Worm (Caenorhabditis elegans) whole organism, L3 larva: ENCODE measurements around the gene C05B5.17.
A peak's percentile ranks its signal among the peaks of the same experiment; 100 is the strongest.

Source experiments
- R02D3.7 ChIP-seq: fragments of 150-350 bp; optimal IDR thresholded peaks from 2 replicates; lab custom pipeline; 2014; ENCODE audit warnings: missing biosample characterization, missing genetic modification characterization
- ZK546.5 ChIP-seq: sonication (generic microtip); optimal IDR thresholded peaks from 2 replicates; lab custom pipeline; 2017; ENCODE audit warnings: missing biosample characterization, missing genetic modification characterization
- aly-2 ChIP-seq: fragments of 150-350 bp; optimal IDR thresholded peaks from 2 replicates; lab custom pipeline; 2014; ENCODE audit warnings: missing biosample characterization, missing genetic modification characterization
- ama-1 ChIP-seq: fragments of 150-350 bp; optimal IDR thresholded peaks from 2 replicates; lab custom pipeline; 2018
- ceh-16 ChIP-seq: sonication (generic microtip); optimal IDR thresholded peaks from 2 replicates; lab custom pipeline; 2017; ENCODE audit warnings: missing biosample characterization, missing genetic modification characterization
- ceh-28 ChIP-seq: fragments of 150-350 bp; optimal IDR thresholded peaks from 2 replicates; lab custom pipeline; 2014; ENCODE audit warnings: missing biosample characterization, missing genetic modification reagents, missing genetic modification characterization
- ceh-82 ChIP-seq: fragments of 150-350 bp; optimal IDR thresholded peaks from 2 replicates; lab custom pipeline; 2014; ENCODE audit warnings: missing biosample characterization, missing genetic modification characterization
- ceh-9 ChIP-seq: sonication (generic microtip); optimal IDR thresholded peaks from 2 replicates; lab custom pipeline; 2018; ENCODE audit warnings: missing biosample characterization, missing genetic modification characterization
- daf-12 ChIP-seq: fragments of 150-350 bp; optimal IDR thresholded peaks from 2 replicates; lab custom pipeline; 2014; ENCODE audit warnings: missing biosample characterization, missing genetic modification reagents, missing genetic modification characterization
- egl-27 ChIP-seq: sonication (generic microtip); optimal IDR thresholded peaks from 4 replicates; lab custom pipeline; 2017; ENCODE audit warnings: missing biosample characterization, missing genetic modification reagents, missing genetic modification characterization
- elt-1 ChIP-seq: fragments of 150-350 bp; optimal IDR thresholded peaks from 2 replicates; lab custom pipeline; 2014; ENCODE audit warnings: missing biosample characterization, missing genetic modification characterization
- elt-2 ChIP-seq: sonication (generic microtip); optimal IDR thresholded peaks from 2 replicates; lab custom pipeline; 2016; ENCODE audit warnings: missing genetic modification reagents, mild to moderate bottlenecking, missing genetic modification characterization, missing compliant biosample characterization
- elt-3 ChIP-seq, 3 experiments: fragments of 150-350 bp in 1 of 3; sonication (generic microtip) in 2 of 3; optimal IDR thresholded peaks; 2 replicates in 2 of 3; 4 replicates in 1 of 3; lab custom pipeline; 2014 to 2017; ENCODE audit warnings: missing biosample characterization in 3 of 3, missing genetic modification characterization in 3 of 3
- eor-1 ChIP-seq, 2 experiments: fragments of 150-350 bp; optimal IDR thresholded peaks; 2 replicates each; lab custom pipeline; 2014 to 2018; ENCODE audit warnings: missing biosample characterization in 2 of 2, missing genetic modification characterization in 2 of 2
- fkh-10 ChIP-seq: sonication (generic microtip); optimal IDR thresholded peaks from 2 replicates; lab custom pipeline; 2017; ENCODE audit warnings: missing biosample characterization, missing genetic modification reagents, missing genetic modification characterization
- fos-1 ChIP-seq: fragments of 150-350 bp; optimal IDR thresholded peaks from 2 replicates; lab custom pipeline; 2014; ENCODE audit warnings: missing biosample characterization, missing genetic modification characterization
- hmg-11 ChIP-seq: sonication (generic microtip); optimal IDR thresholded peaks from 2 replicates; lab custom pipeline; 2016; ENCODE audit warnings: missing genetic modification characterization, missing compliant biosample characterization
- jun-1 ChIP-seq: fragments of 150-350 bp; optimal IDR thresholded peaks from 2 replicates; lab custom pipeline; 2014; ENCODE audit warnings: missing biosample characterization, missing genetic modification reagents, missing genetic modification characterization
- lin-15B ChIP-seq: fragments of 150-350 bp; optimal IDR thresholded peaks from 2 replicates; lab custom pipeline; 2014; ENCODE audit warnings: missing biosample characterization, missing genetic modification characterization
- lin-39 ChIP-seq: fragments of 150-350 bp; optimal IDR thresholded peaks from 2 replicates; lab custom pipeline; 2018; ENCODE audit warnings: missing biosample characterization, missing genetic modification reagents, missing genetic modification characterization
- lsy-12 ChIP-seq: sonication (generic microtip); optimal IDR thresholded peaks from 2 replicates; lab custom pipeline; 2016; ENCODE audit warnings: mild to moderate bottlenecking, missing genetic modification characterization, missing compliant biosample characterization
- mdl-1 ChIP-seq: fragments of 150-350 bp; optimal IDR thresholded peaks from 2 replicates; lab custom pipeline; 2014; ENCODE audit warnings: missing biosample characterization, missing genetic modification characterization
- mml-1 ChIP-seq: fragments of 150-350 bp; sonication (generic microtip); optimal IDR thresholded peaks from 3 replicates; lab custom pipeline; 2014; ENCODE audit warnings: missing biosample characterization, missing genetic modification characterization
- nfya-1 ChIP-seq: sonication (generic microtip); optimal IDR thresholded peaks from 2 replicates; lab custom pipeline; 2017; ENCODE audit warnings: missing genetic modification characterization, mild to moderate bottlenecking, missing compliant biosample characterization, antibody characterized with exemption, moderate library complexity; ENCODE audit not compliant: insufficient read depth
- nhr-12 ChIP-seq: fragments of 150-350 bp; optimal IDR thresholded peaks from 2 replicates; lab custom pipeline; 2014; ENCODE audit warnings: missing biosample characterization, missing genetic modification characterization
- nhr-23 ChIP-seq: fragments of 150-350 bp; optimal IDR thresholded peaks from 2 replicates; lab custom pipeline; 2014; ENCODE audit warnings: missing biosample characterization, missing genetic modification reagents, missing genetic modification characterization
- nhr-237 ChIP-seq: fragments of 150-350 bp; optimal IDR thresholded peaks from 2 replicates; lab custom pipeline; 2014; ENCODE audit warnings: missing biosample characterization, missing genetic modification characterization
- nhr-25 ChIP-seq: sonication (generic microtip); optimal IDR thresholded peaks from 2 replicates; lab custom pipeline; 2017; ENCODE audit warnings: missing biosample characterization, missing genetic modification characterization
- nhr-28 ChIP-seq: fragments of 150-350 bp; optimal IDR thresholded peaks from 2 replicates; lab custom pipeline; 2014; ENCODE audit warnings: missing biosample characterization, missing genetic modification characterization
- nhr-67 ChIP-seq: fragments of 150-350 bp; optimal IDR thresholded peaks from 2 replicates; lab custom pipeline; 2014; ENCODE audit warnings: missing biosample characterization, missing genetic modification characterization
- nhr-76 ChIP-seq: fragments of 150-350 bp; sonication (generic microtip); optimal IDR thresholded peaks from 5 replicates; lab custom pipeline; 2014; ENCODE audit warnings: missing biosample characterization, missing genetic modification characterization
- nhr-77 ChIP-seq: fragments of 150-350 bp; optimal IDR thresholded peaks from 2 replicates; lab custom pipeline; 2014; ENCODE audit warnings: missing biosample characterization, missing genetic modification characterization
- pha-4 ChIP-seq: fragments of 150-350 bp; optimal IDR thresholded peaks from 2 replicates; lab custom pipeline; 2014; ENCODE audit warnings: missing biosample characterization, missing genetic modification reagents, missing genetic modification characterization
- pqm-1 ChIP-seq: fragments of 150-350 bp; optimal IDR thresholded peaks from 2 replicates; lab custom pipeline; 2017; ENCODE audit warnings: missing biosample characterization, missing genetic modification characterization, inconsistent platforms
- sea-2 ChIP-seq: fragments of 150-350 bp; sonication (generic microtip); optimal IDR thresholded peaks from 4 replicates; lab custom pipeline; 2014; ENCODE audit warnings: missing biosample characterization, missing genetic modification reagents, missing genetic modification characterization
- skn-1 ChIP-seq: fragments of 150-350 bp; optimal IDR thresholded peaks from 2 replicates; lab custom pipeline; 2014; ENCODE audit warnings: missing biosample characterization, missing genetic modification characterization
- snpc-4 ChIP-seq: fragments of 150-350 bp; optimal IDR thresholded peaks from 2 replicates; lab custom pipeline; 2014; ENCODE audit warnings: missing biosample characterization, missing genetic modification characterization
- tbx-2 ChIP-seq: sonication (generic microtip); optimal IDR thresholded peaks from 2 replicates; lab custom pipeline; 2016; ENCODE audit warnings: mild to moderate bottlenecking, missing genetic modification characterization, missing compliant biosample characterization
- unc-62 ChIP-seq: fragments of 150-350 bp; sonication (generic microtip); optimal IDR thresholded peaks from 4 replicates; lab custom pipeline; 2014; ENCODE audit warnings: missing biosample characterization, missing genetic modification reagents, missing genetic modification characterization
- zag-1 ChIP-seq: fragments of 150-350 bp; optimal IDR thresholded peaks from 2 replicates; lab custom pipeline; 2014; ENCODE audit warnings: missing biosample characterization, missing genetic modification characterization
- ztf-11 ChIP-seq: fragments of 150-350 bp; optimal IDR thresholded peaks from 2 replicates; lab custom pipeline; 2014; ENCODE audit warnings: missing biosample characterization, missing genetic modification characterization

C05B5.17 gene

DNA sequence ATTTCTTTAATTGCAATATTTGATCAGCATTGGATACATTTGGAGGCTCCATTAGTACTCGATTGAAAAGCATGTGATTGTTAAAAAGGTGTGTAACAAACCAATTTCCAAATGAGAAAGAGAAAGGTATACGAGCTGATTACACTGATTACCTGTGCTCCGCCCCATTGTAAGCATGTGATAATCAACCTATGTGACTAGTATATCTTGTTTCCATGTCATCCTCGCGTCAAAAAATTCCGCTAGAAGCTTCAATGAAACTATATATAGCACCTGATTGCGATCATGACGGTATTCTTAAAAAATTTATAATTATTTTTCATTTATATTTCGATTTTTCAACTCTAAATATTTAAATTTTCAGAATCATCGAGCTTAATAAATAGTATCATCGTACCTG is 31.4 kb upstream of the C05B5.17 start, which contains the start of gene M04D8.4:
Gene M04D8.4 (minus strand): TSS at position 101 of the 400 bp plus-strand sequence.
- no peak for TF ChIP-seq nhr-23 (tag; lab: Kevin White, UChicago)
- no peak for TF ChIP-seq tbx-2 (tag; lab: Kevin White, UChicago)
- no peak for TF ChIP-seq nhr-77
- no peak for TF ChIP-seq nfya-1 (tag; lab: Kevin White, UChicago)
- no peak for TF ChIP-seq pqm-1 (tag; lab: Kevin White, UChicago)
- TF ChIP-seq, all 47 proteins: peak for 0

DNA sequence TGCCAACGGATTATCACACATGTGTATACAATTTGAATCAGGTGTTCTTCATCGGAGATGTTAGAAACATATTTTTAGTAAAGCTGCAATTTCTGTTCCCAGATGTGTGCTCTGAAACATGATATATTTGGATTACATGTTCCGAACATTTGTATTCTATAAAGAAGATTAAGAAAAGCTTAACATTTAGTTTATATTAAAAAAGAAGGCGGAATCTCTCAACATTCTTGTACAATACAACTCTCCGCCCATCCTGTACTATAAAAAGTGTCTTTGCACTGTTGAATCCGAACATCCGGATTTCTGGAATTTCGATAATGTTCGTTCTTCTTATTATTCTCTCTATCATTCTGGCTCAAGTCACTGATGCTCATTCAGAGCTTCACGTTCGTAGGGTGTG is 28.8 kb upstream of the C05B5.17 start, which contains the start of gene ins-23:
Gene ins-23 (plus strand): TSS at position 301 of the 400 bp plus-strand sequence.
- TF ChIP-seq jun-1 (no peak), nhr-23 (tag; lab: Kevin White, UChicago) (no peak), ceh-82 (tag; lab: Kevin White, UChicago) (no peak), mdl-1 (no peak), elt-1 (tag; lab: Kevin White, UChicago) (no peak), fos-1 (tag; lab: Kevin White, UChicago) (no peak), hmg-11 (tag; lab: Kevin White, UChicago) (no peak), ama-1 (lab: Kevin White, UChicago) (no peak), nfya-1 (tag; lab: Kevin White, UChicago) (no peak), ceh-16 (tag; lab: Kevin White, UChicago) (no peak), tbx-2 (tag; lab: Kevin White, UChicago) (no peak), pha-4 (tag; lab: Kevin White, UChicago) (no peak), nhr-77 (no peak), sea-2 (GFP tag; lab: Kevin White, UChicago) (no peak), skn-1 (no peak), lin-39 (no peak), lsy-12 (tag; lab: Kevin White, UChicago) (no peak)

DNA sequence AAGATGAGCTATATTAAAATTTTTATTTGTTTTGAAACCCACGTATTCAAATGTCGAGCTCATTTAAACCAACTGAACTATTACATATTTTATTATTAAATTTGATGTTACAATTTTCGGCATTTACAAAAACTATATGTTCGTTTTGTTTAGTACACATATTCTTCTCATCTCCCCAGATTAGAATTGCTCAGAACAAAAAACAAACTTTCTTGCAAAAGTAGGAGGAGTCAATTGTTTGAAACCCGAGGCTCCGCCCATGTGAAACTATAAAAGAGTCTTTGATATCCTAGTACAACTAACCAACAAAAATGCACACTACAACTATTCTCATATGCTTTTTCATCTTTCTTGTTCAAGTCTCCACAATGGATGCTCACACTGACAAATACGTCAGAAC is 26.9 kb upstream of the C05B5.17 start, which contains the start of gene ins-22:
Gene ins-22 (plus strand): TSS at position 301 of the 400 bp plus-strand sequence.
- TF ChIP-seq daf-12 (tag; lab: Kevin White, UChicago) (no peak), nhr-76 (tag; lab: Kevin White, UChicago) (no peak), ztf-11 (tag; lab: Kevin White, UChicago) (no peak), nhr-12 (no peak), aly-2 (tag; lab: Kevin White, UChicago) (no peak), ZK546.5 (tag; lab: Kevin White, UChicago) (no peak), nhr-67 (tag; lab: Kevin White, UChicago) (no peak), unc-62 (no peak)

DNA sequence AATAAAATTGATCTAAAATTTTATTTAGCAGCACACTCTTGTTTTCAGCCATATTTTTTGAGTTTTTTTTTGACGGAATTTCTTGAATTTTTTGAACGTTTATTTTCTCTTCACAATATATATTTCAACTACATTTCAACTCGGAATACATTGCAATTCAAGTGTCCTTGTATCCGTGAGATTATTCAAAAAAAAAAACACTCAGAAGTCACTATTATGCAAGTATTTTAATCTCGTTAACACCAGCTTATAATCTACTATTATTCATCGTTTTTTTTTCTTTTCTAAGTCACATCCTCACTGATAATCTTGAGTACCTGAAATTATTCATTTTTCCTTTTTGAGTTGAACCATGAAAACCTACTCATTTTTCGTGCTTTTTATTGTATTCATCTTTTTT is 24.3 kb upstream of the C05B5.17 start, which contains the start of gene ins-21:
Gene ins-21 (plus strand): TSS at position 301 of the 400 bp plus-strand sequence.
- TF ChIP-seq elt-1 (tag; lab: Kevin White, UChicago) (no peak), nhr-237 (tag; lab: Kevin White, UChicago) (no peak), nhr-67 (tag; lab: Kevin White, UChicago) (no peak), skn-1 (no peak), pha-4 (tag; lab: Kevin White, UChicago) (no peak)
- TF ChIP-seq, all 47 proteins: peak for 0

DNA sequence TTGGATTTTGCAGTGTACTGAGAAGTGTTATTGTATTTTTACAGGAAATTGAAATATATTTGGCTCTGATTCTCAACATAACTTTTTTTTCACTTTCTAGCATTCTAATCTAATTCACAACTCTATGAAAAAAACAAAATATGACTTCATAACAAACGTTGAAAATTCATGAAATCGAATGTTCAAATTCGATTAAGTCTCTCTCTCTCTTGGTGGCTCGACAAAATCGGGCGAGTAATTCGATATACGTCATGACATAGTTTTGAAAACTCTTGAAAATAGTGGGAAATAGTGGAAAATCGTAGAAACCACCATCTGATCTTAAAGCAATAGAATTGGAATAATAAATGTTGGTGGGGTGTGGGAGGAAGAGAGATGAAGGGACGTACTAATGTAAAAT is 18.9 kb upstream of the C05B5.17 start:
- no peak for TF ChIP-seq elt-3 (tag; optimal IDR thresholded peaks at IDR 0.05; lab: Kevin White, UChicago)
- TF ChIP-seq ZK546.5 (tag; lab: Kevin White, UChicago) = no peak
- no peak for TF ChIP-seq snpc-4

DNA sequence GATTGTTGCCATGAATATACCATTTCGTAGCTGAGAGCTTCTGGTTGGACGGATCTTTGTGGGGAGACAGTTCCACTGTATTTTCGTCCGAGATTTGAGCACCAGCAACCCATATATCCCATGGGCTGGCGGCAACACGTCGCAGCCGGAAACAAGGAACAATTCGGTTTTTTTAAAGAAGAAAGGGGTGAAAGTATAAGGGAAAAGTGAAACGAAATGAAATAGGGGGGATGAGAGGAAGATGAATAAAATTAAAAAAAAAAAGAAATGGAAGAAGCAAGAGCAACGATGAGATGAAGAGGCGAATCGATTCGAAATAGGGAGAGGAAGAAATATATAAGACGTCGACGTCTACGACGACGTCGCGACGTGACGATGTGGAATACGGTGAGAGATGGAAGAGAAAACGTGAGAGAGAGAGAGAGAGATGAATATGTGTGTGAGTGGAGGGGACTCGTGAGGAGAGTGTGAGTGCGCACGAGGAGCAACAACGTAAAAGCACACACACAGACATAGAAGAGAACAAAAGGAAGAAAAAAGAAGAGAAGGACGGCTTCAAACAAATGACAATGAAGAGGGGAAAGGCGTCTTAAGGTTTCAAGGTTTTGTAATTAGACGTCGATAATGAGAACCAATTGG is 17.4 kb upstream of the C05B5.17 start, which contains the start of gene rgs-1:
Gene rgs-1 (minus strand): TSS at position 146 of the 639 bp plus-strand sequence.
- TF ChIP-seq nhr-25 (tag; lab: Kevin White, UChicago) = no peak
- TF ChIP-seq R02D3.7 (tag; lab: Kevin White, UChicago) = no peak
- TF ChIP-seq pqm-1 (tag; lab: Kevin White, UChicago) = no peak
- TF ChIP-seq lin-39 = no peak
- no peak for TF ChIP-seq ama-1 (lab: Kevin White, UChicago)
- peak; percentile 25 for TF ChIP-seq snpc-4
- no peak for TF ChIP-seq mml-1 (tag; lab: Kevin White, UChicago)
- TF ChIP-seq nhr-237 (tag; lab: Kevin White, UChicago) = no peak
- peak; percentile 21 for TF ChIP-seq skn-1
- no peak for TF ChIP-seq nhr-67 (tag; lab: Kevin White, UChicago)
- TF ChIP-seq ceh-9 (tag; lab: Kevin White, UChicago) = no peak
- TF ChIP-seq elt-2 (tag; lab: Kevin White, UChicago) = no peak
- no peak for TF ChIP-seq ceh-28
- TF ChIP-seq elt-1 (tag; lab: Kevin White, UChicago) = no peak
- no peak for TF ChIP-seq zag-1 (tag; lab: Kevin White, UChicago)
- no peak for TF ChIP-seq ceh-16 (tag; lab: Kevin White, UChicago)
- no peak for TF ChIP-seq egl-27
- no peak for TF ChIP-seq aly-2 (tag; lab: Kevin White, UChicago)
- TF ChIP-seq fkh-10 (GFP tag; lab: Kevin White, UChicago) = peak; percentile 86
- TF ChIP-seq sea-2 (GFP tag; lab: Kevin White, UChicago) = no peak
- TF ChIP-seq nhr-23 (tag; lab: Kevin White, UChicago) = no peak
- TF ChIP-seq lin-15B (tag; lab: Kevin White, UChicago) = peak; percentile 28
- TF ChIP-seq nhr-28 = no peak
- TF ChIP-seq eor-1 (tag; optimal IDR thresholded peaks at IDR 0.05; lab: Kevin White, UChicago) = no peak
